Worm (Caenorhabditis elegans) whole organism, mixed stage, embryonic: Measurements from ENCODE around the gene T19H12.6.

ENCODE experiments used
- M03D4.4 ChIP-seq: sonication (generic microtip); optimal IDR thresholded peaks from 2 replicates; lab custom pipeline; 2017; ENCODE audit warnings: mild to moderate bottlenecking, missing genetic modification characterization, missing compliant biosample characterization
- bed-3 ChIP-seq: fragments of 200-800 bp; sonication (Bioruptor generic); optimal IDR thresholded peaks from 3 replicates; lab custom pipeline; 2018; ENCODE audit warnings: mild to moderate bottlenecking, missing genetic modification characterization, moderate library complexity, missing compliant biosample characterization
- blmp-1 ChIP-seq: fragments of 150-350 bp; optimal IDR thresholded peaks from 2 replicates; lab custom pipeline; 2014; ENCODE audit warnings: missing biosample characterization, missing genetic modification characterization
- ceh-39 ChIP-seq: fragments of 150-350 bp; optimal IDR thresholded peaks from 2 replicates; lab custom pipeline; 2014; ENCODE audit warnings: missing biosample characterization, missing genetic modification characterization
- ceh-43 ChIP-seq: fragments of 200-800 bp; sonication (Bioruptor generic); optimal IDR thresholded peaks from 2 replicates; lab custom pipeline; 2018; ENCODE audit warnings: mild to moderate bottlenecking, missing genetic modification characterization, moderate library complexity, missing compliant biosample characterization
- ceh-83 ChIP-seq: fragments of 200-800 bp; sonication (Bioruptor generic); optimal IDR thresholded peaks from 2 replicates; lab custom pipeline; 2018; ENCODE audit warnings: mild to moderate bottlenecking, missing genetic modification characterization, missing compliant biosample characterization
- ces-1 ChIP-seq: fragments of 150-350 bp; optimal IDR thresholded peaks from 2 replicates; lab custom pipeline; 2014; ENCODE audit warnings: missing biosample characterization, missing genetic modification reagents, missing genetic modification characterization
- cnd-1 ChIP-seq: fragments of 200-800 bp; sonication (Bioruptor generic); optimal IDR thresholded peaks from 2 replicates; lab custom pipeline; 2018; ENCODE audit warnings: mild to moderate bottlenecking, missing genetic modification characterization, missing compliant biosample characterization
- drap-1 ChIP-seq: fragments of 200-800 bp; sonication (Bioruptor generic); optimal IDR thresholded peaks from 3 replicates; lab custom pipeline; 2018; ENCODE audit warnings: mild to moderate bottlenecking, missing genetic modification characterization, missing compliant biosample characterization
- elt-1 ChIP-seq: sonication (generic microtip); optimal IDR thresholded peaks from 2 replicates; lab custom pipeline; 2017; ENCODE audit warnings: missing genetic modification characterization, mild to moderate bottlenecking, missing compliant biosample characterization, antibody characterized with exemption, moderate library complexity, borderline replicate concordance; ENCODE audit not compliant: insufficient read depth
- elt-3 ChIP-seq: fragments of 150-350 bp; optimal IDR thresholded peaks from 2 replicates; lab custom pipeline; 2014; ENCODE audit warnings: missing biosample characterization, missing genetic modification characterization
- flh-1 ChIP-seq: fragments of 200-800 bp; sonication (Bioruptor generic); optimal IDR thresholded peaks from 2 replicates; lab custom pipeline; 2018; ENCODE audit warnings: mild to moderate bottlenecking, missing genetic modification characterization, moderate library complexity, missing compliant biosample characterization
- ham-2 ChIP-seq: fragments of 200-800 bp; sonication (Bioruptor generic); optimal IDR thresholded peaks from 2 replicates; lab custom pipeline; 2018; ENCODE audit warnings: mild to moderate bottlenecking, missing genetic modification characterization, missing compliant biosample characterization
- hlh-1 ChIP-seq: fragments of 150-350 bp; optimal IDR thresholded peaks from 2 replicates; lab custom pipeline; 2014; ENCODE audit warnings: missing biosample characterization, missing genetic modification reagents, missing genetic modification characterization
- lin-13 ChIP-seq: fragments of 150-350 bp; optimal IDR thresholded peaks from 2 replicates; lab custom pipeline; 2014; ENCODE audit warnings: missing biosample characterization, missing genetic modification characterization
- lin-32 ChIP-seq: fragments of 200-800 bp; sonication (Bioruptor generic); optimal IDR thresholded peaks from 2 replicates; lab custom pipeline; 2018; ENCODE audit warnings: mild to moderate bottlenecking, missing genetic modification characterization, missing compliant biosample characterization
- lsy-2 ChIP-seq: fragments of 150-350 bp; optimal IDR thresholded peaks from 2 replicates; lab custom pipeline; 2014; ENCODE audit warnings: missing biosample characterization, missing genetic modification characterization
- mab-5 ChIP-seq: fragments of 150-350 bp; optimal IDR thresholded peaks from 2 replicates; lab custom pipeline; 2014; ENCODE audit warnings: missing biosample characterization, missing genetic modification characterization
- mep-1 ChIP-seq: fragments of 150-350 bp; optimal IDR thresholded peaks from 2 replicates; lab custom pipeline; 2017; ENCODE audit warnings: missing biosample characterization, missing genetic modification reagents, missing genetic modification characterization, inconsistent platforms
- mls-2 ChIP-seq: sonication (generic microtip); optimal IDR thresholded peaks from 2 replicates; lab custom pipeline; 2016; ENCODE audit warnings: mild to moderate bottlenecking, missing genetic modification characterization, moderate library complexity, missing compliant biosample characterization
- nhr-12 ChIP-seq: fragments of 150-350 bp; optimal IDR thresholded peaks from 2 replicates; lab custom pipeline; 2014; ENCODE audit warnings: missing biosample characterization, missing genetic modification characterization
- nhr-2 ChIP-seq: fragments of 150-350 bp; optimal IDR thresholded peaks from 2 replicates; lab custom pipeline; 2014; ENCODE audit warnings: missing biosample characterization, missing genetic modification characterization
- nhr-237 ChIP-seq: fragments of 150-350 bp; optimal IDR thresholded peaks from 2 replicates; lab custom pipeline; 2014; ENCODE audit warnings: missing biosample characterization, missing genetic modification characterization
- nhr-28 ChIP-seq: fragments of 150-350 bp; optimal IDR thresholded peaks from 2 replicates; lab custom pipeline; 2014; ENCODE audit warnings: missing biosample characterization, missing genetic modification characterization
- nhr-76 ChIP-seq: sonication (generic microtip); optimal IDR thresholded peaks from 2 replicates; lab custom pipeline; 2017; ENCODE audit warnings: missing biosample characterization, missing genetic modification characterization
- pha-4 ChIP-seq: fragments of 150-350 bp; optimal IDR thresholded peaks from 2 replicates; lab custom pipeline; 2018; ENCODE audit warnings: missing biosample characterization, missing genetic modification reagents, missing genetic modification characterization
- sem-2 ChIP-seq: fragments of 200-800 bp; sonication (Bioruptor generic); optimal IDR thresholded peaks from 2 replicates; lab custom pipeline; 2018; ENCODE audit warnings: mild to moderate bottlenecking, missing genetic modification characterization, missing compliant biosample characterization
- snpc-4 ChIP-seq: fragments of 150-350 bp; optimal IDR thresholded peaks from 2 replicates; lab custom pipeline; 2014; ENCODE audit warnings: missing biosample characterization, missing genetic modification characterization
- sptf-1 ChIP-seq: sonication (generic microtip); optimal IDR thresholded peaks from 2 replicates; lab custom pipeline; 2017; ENCODE audit warnings: mild to moderate bottlenecking, missing genetic modification characterization, moderate library complexity, missing compliant biosample characterization
- tbx-8 ChIP-seq: fragments of 200-800 bp; sonication (Bioruptor generic); optimal IDR thresholded peaks from 2 replicates; lab custom pipeline; 2018; ENCODE audit warnings: mild to moderate bottlenecking, missing genetic modification characterization, moderate library complexity, missing compliant biosample characterization
- unc-120 ChIP-seq: sonication (generic microtip); optimal IDR thresholded peaks from 2 replicates; lab custom pipeline; 2017; ENCODE audit warnings: missing genetic modification characterization, missing compliant biosample characterization; ENCODE audit not compliant: poor library complexity, severe bottlenecking
- unc-39 ChIP-seq: fragments of 150-350 bp; optimal IDR thresholded peaks from 2 replicates; lab custom pipeline; 2014; ENCODE audit warnings: missing biosample characterization, missing genetic modification characterization
- unc-62 ChIP-seq: fragments of 150-350 bp; optimal IDR thresholded peaks from 2 replicates; lab custom pipeline; 2014; ENCODE audit warnings: missing biosample characterization, missing genetic modification reagents, missing genetic modification characterization
- zip-8 ChIP-seq: fragments of 150-350 bp; optimal IDR thresholded peaks from 2 replicates; lab custom pipeline; 2014; ENCODE audit warnings: missing biosample characterization, missing genetic modification characterization
- ztf-11 ChIP-seq: fragments of 150-350 bp; optimal IDR thresholded peaks from 2 replicates; lab custom pipeline; 2014; ENCODE audit warnings: missing biosample characterization, missing genetic modification characterization

The T19H12.6 gene

DNA sequence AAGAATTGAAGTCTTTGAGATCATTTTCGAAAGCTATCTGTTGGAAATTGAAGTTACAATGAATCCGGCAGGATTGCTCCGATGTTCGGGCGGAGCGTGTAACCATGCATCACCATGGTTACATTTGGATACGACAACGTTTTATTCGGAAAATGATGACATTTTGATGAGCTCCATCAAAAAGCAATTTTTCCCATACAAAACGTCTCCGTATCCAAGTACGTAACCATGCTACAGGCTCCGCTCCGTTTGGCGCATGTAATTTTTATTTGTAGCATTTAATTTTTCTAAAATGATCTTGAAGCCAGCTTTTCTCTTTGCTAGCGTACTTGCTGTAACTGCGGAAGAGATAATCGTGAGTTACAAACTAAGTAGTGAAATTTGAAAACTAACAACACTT is 34.9 kb downstream of the T19H12.6 start, which contains the start of the genes cwp-2 and cwp-3:
cwp-2 (minus strand) TSS at position 101 of the 400 bp plus-strand sequence.
cwp-3 (plus strand) TSS at position 293 of the 400 bp plus-strand sequence.
- TF ChIP-seq unc-120 (tag; lab: Kevin White, UChicago) (no peak), snpc-4 (no peak), ceh-39 (tag; lab: Kevin White, UChicago) (no peak), unc-62 (GFP tag; lab: Kevin White, UChicago) (no peak), elt-1 (tag; lab: Kevin White, UChicago) (no peak), flh-1 (GFP tag; lab: Kevin White, UChicago) (no peak), nhr-12 (tag; lab: Kevin White, UChicago) (no peak), nhr-28 (tag; lab: Kevin White, UChicago) (no peak), unc-39 (tag; lab: Kevin White, UChicago) (no peak), ztf-11 (tag; lab: Kevin White, UChicago) (no peak), lin-13 (tag; lab: Kevin White, UChicago) (no peak), lsy-2 (no peak), nhr-2 (tag; lab: Kevin White, UChicago) (no peak), mep-1 (tag; lab: Kevin White, UChicago) (no peak), ceh-43 (GFP tag; lab: Kevin White, UChicago) (no peak), nhr-76 (no peak)

DNA sequence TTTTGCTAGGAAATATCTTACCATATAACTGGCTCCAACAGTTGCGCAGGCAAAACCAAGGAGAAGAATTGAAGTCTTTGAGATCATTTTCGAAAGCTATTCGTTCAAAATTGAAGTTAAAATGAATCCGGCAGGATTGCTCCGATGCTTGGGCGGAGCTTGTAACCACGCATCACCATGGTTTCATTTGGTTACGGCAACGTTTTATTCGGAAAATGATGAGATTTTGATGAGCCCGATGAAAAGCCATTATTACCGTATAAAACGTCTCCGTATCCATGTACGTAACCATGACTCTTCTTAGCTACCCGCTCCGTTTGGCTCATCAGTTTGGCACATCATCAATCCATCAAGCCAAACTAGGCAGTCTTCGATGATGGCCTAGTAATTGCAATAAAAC is 36.3 kb downstream of the T19H12.6 start, which contains the start of gene cwp-1:
cwp-1 (minus strand) TSS at position 101 of the 400 bp plus-strand sequence.
- TF ChIP-seq nhr-2 (tag; lab: Kevin White, UChicago) (no peak), mep-1 (tag; lab: Kevin White, UChicago) (no peak)

DNA sequence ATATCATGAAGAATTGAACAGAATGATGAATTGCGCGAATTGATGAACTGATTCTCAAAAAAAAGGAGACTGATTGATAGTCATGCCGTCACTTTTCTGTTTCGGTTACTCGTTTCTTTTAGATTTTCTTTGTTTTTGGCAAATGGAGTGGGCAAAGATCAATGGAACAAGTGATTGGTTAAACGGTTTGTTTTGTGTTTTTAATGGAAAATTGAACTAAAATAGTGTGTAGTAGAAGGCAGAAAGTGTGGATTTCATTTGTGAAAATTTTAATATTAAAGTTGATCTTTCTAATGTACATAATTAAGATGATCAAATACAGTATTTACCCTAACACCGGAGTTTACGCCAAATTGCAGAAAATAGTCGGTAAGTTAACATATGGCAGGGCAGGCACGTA is 37.6 kb downstream of the T19H12.6 start, which contains the start of gene nas-9:
nas-9 (minus strand) TSS at position 101 of the 400 bp plus-strand sequence.
- TF ChIP-seq tbx-8 (no peak), nhr-2 (tag; lab: Kevin White, UChicago) (no peak), blmp-1 (no peak), M03D4.4 (tag; lab: Kevin White, UChicago) (no peak), nhr-76 (no peak), ces-1 (GFP tag; lab: Kevin White, UChicago) (no peak)

DNA sequence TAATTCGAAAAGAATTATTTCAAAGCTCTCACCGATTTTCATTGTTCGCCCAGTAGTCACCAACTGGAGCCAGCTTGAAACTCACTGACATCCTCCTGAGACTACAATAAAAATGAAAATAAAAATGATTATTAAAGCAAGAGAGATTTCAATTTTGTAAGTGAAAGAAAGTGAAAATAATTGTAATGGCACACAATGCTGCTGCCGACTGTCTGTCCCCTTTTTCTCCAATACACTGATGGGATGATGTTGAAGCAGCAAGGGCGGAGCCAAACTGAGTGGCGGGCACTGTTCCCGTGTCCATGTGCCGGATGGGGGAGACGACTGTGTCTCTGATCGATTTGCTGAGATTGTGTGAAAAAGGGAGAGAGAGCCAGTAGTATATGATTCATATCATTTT is 43.2 kb downstream of the T19H12.6 start, which contains the start of gene C37H5.14:
C37H5.14 (minus strand) TSS at position 101 of the 400 bp plus-strand sequence.
- TF ChIP-seq cnd-1 (tag; lab: Kevin White, UChicago) = no peak
- no peak for TF ChIP-seq ham-2 (GFP tag; lab: Kevin White, UChicago)
- no peak for TF ChIP-seq snpc-4
- TF ChIP-seq flh-1 (GFP tag; lab: Kevin White, UChicago) = no peak
- TF ChIP-seq ztf-11 (tag; lab: Kevin White, UChicago) = no peak
- TF ChIP-seq ceh-39 (tag; lab: Kevin White, UChicago) = no peak
- no peak for TF ChIP-seq ceh-83 (GFP tag; lab: Kevin White, UChicago)
- no peak for TF ChIP-seq sem-2 (GFP tag; lab: Kevin White, UChicago)
- TF ChIP-seq, all 35 proteins: peak for 0

DNA sequence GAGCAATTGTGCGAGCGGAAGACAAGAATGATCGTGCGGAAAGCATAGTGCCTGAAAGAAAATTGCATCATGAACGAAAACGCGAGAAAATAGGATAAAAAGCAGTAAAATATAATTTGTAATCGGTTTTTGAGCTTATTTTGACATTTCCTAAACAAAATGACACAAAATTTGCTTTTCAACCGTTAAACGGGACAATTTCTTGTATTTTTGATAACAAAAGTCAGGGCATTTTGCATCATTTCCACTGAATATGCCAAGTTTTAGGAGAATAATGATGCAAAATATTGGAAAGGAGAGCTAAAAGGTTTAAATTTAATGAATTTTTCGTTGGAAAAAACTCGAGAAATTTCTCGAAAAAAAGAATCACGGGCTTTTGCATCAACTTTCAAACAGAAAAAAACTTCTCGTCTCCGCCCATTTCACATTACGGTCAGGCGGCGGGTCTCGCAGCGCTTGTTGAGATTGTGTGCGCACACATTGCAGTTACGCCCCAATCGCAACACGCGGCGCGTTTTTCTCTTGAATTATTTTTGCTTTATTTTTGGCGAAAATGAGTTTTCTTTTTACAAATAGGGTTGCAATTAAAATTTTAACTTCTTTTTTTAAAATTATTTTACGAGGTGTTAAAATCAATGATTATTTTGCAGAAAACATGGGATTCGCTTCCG is 50.6 kb downstream of the T19H12.6 start, which contains the start of the genes hsp-6 and C37H5.5:
hsp-6 (minus strand) TSS at position 51 of the 671 bp plus-strand sequence.
C37H5.5 (plus strand) TSS at position 651 of the 671 bp plus-strand sequence.
- TF ChIP-seq lin-32 (GFP tag; lab: Kevin White, UChicago) = no peak
- peak; percentile 49 for TF ChIP-seq unc-120 (tag; lab: Kevin White, UChicago)
- TF ChIP-seq unc-39 (tag; lab: Kevin White, UChicago) = no peak
- TF ChIP-seq M03D4.4 (tag; lab: Kevin White, UChicago) = peak; percentile 4
- TF ChIP-seq cnd-1 (tag; lab: Kevin White, UChicago) = peak; percentile 18
- no peak for TF ChIP-seq flh-1 (GFP tag; lab: Kevin White, UChicago)
- peak; percentile 24 for TF ChIP-seq pha-4
- no peak for TF ChIP-seq nhr-12 (tag; lab: Kevin White, UChicago)
- peak; percentile 22 for TF ChIP-seq nhr-2 (tag; lab: Kevin White, UChicago)
- TF ChIP-seq mep-1 (tag; lab: Kevin White, UChicago) = peak; percentile 91
- no peak for TF ChIP-seq mls-2 (tag; lab: Kevin White, UChicago)
- no peak for TF ChIP-seq tbx-8
- no peak for TF ChIP-seq ham-2 (GFP tag; lab: Kevin White, UChicago)
- TF ChIP-seq nhr-76 = no peak
- TF ChIP-seq bed-3 (GFP tag; lab: Kevin White, UChicago) = no peak
- TF ChIP-seq elt-1 (tag; lab: Kevin White, UChicago) = no peak
- no peak for TF ChIP-seq snpc-4
- TF ChIP-seq ceh-83 (GFP tag; lab: Kevin White, UChicago) = no peak
- TF ChIP-seq blmp-1 = no peak
- no peak for TF ChIP-seq nhr-28 (tag; lab: Kevin White, UChicago)
- no peak for TF ChIP-seq ceh-39 (tag; lab: Kevin White, UChicago)
- TF ChIP-seq sem-2 (GFP tag; lab: Kevin White, UChicago) = no peak
- TF ChIP-seq lin-13 (tag; lab: Kevin White, UChicago) = peak; percentile 83
- no peak for TF ChIP-seq ztf-11 (tag; lab: Kevin White, UChicago)
- peak; percentile 88 for TF ChIP-seq lsy-2
- TF ChIP-seq ces-1 (GFP tag; lab: Kevin White, UChicago) = peak; percentile 65
- TF ChIP-seq unc-62 (GFP tag; lab: Kevin White, UChicago) = peak; percentile 19
- TF ChIP-seq elt-3 (tag; lab: Kevin White, UChicago) = no peak
- TF ChIP-seq hlh-1 (tag; lab: Kevin White, UChicago) = peak; percentile 67
- TF ChIP-seq ceh-43 (GFP tag; lab: Kevin White, UChicago) = no peak
- TF ChIP-seq nhr-237 (tag; lab: Kevin White, UChicago) = peak; percentile 79
- TF ChIP-seq drap-1 (GFP tag; lab: Kevin White, UChicago) = peak; percentile 10
- peak; percentile 58 for TF ChIP-seq sptf-1
- TF ChIP-seq zip-8 (tag; lab: Kevin White, UChicago) = no peak
- TF ChIP-seq mab-5 (tag; lab: Kevin White, UChicago) = no peak
